Worm (Caenorhabditis elegans) whole organism, L4 larva: ENCODE results near the gene F07C6.6.

ENCODE experiments used
- aly-2 ChIP-seq: sonication (generic microtip); optimal IDR thresholded peaks from 2 replicates; lab custom pipeline; 2018; ENCODE audit warnings: missing biosample characterization, missing genetic modification characterization
- arid-1 ChIP-seq: fragments of 200-800 bp; sonication (Bioruptor generic); conservative IDR thresholded peaks from 2 replicates; pipeline ENCODE4 v1.3.6; 2022; ENCODE audit warnings: missing genetic modification reagents, missing genetic modification characterization, missing compliant biosample characterization
- attf-4 ChIP-seq: sonication (generic microtip); optimal IDR thresholded peaks from 3 replicates; lab custom pipeline; 2017; ENCODE audit warnings: missing biosample characterization, missing genetic modification characterization
- ceh-20 ChIP-seq: fragments of 200-800 bp; sonication (Bioruptor generic); IDR thresholded peaks from 2 replicates; pipeline ENCODE4 v1.3.6; 2022; ENCODE audit warnings: missing genetic modification reagents, missing genetic modification characterization, missing compliant biosample characterization
- ctbp-1 ChIP-seq: fragments of 200-800 bp; sonication (Bioruptor generic); IDR thresholded peaks from 2 replicates; pipeline ENCODE4 v1.3.6; 2022; ENCODE audit warnings: missing genetic modification reagents, missing genetic modification characterization, missing compliant biosample characterization
- dmd-6 ChIP-seq: fragments of 200-800 bp; sonication (Bioruptor generic); IDR thresholded peaks from 2 replicates; pipeline ENCODE4 v1.3.6; 2022; ENCODE audit warnings: missing genetic modification reagents, missing genetic modification characterization, missing compliant biosample characterization
- dpl-1 ChIP-seq: fragments of 150-350 bp; optimal IDR thresholded peaks from 2 replicates; lab custom pipeline; 2014; ENCODE audit warnings: missing biosample characterization, missing genetic modification reagents, missing genetic modification characterization
- egl-43 ChIP-seq: fragments of 200-800 bp; sonication (Bioruptor generic); IDR thresholded peaks from 2 replicates; pipeline ENCODE4 v1.3.6; 2022; ENCODE audit warnings: missing genetic modification reagents, missing genetic modification characterization, missing compliant biosample characterization
- hif-1 ChIP-seq, 2 experiments: sonication (generic microtip); optimal IDR thresholded peaks; 2 replicates each; lab custom pipeline; 2016 to 2017; ENCODE audit warnings: missing compliant biosample characterization in 2 of 2, missing genetic modification characterization in 2 of 2, missing genetic modification reagents in 2 of 2, missing genotype in 2 of 2, mild to moderate bottlenecking in 1 of 2
- lin-1 ChIP-seq: fragments of 200-800 bp; sonication (Bioruptor generic); IDR thresholded peaks from 2 replicates; pipeline ENCODE4 v1.3.6; 2022; ENCODE audit warnings: missing genetic modification reagents, missing genetic modification characterization, missing compliant biosample characterization
- lin-13 ChIP-seq: fragments of 150-350 bp; optimal IDR thresholded peaks from 2 replicates; lab custom pipeline; 2014; ENCODE audit warnings: missing biosample characterization, missing genetic modification reagents, missing genetic modification characterization
- lin-29 ChIP-seq: fragments of 200-800 bp; sonication (Bioruptor generic); IDR thresholded peaks from 2 replicates; pipeline ENCODE4 v1.3.6; 2022; ENCODE audit warnings: missing genetic modification reagents, missing genetic modification characterization, missing compliant biosample characterization
- mdt-29 ChIP-seq: fragments of 200-800 bp; sonication (Bioruptor generic); IDR thresholded peaks from 2 replicates; pipeline ENCODE4 v1.3.6; 2022; ENCODE audit warnings: missing genetic modification reagents, missing genetic modification characterization, missing compliant biosample characterization
- nhr-102 ChIP-seq: sonication (generic microtip); optimal IDR thresholded peaks from 2 replicates; lab custom pipeline; 2016; ENCODE audit warnings: mild to moderate bottlenecking, missing genetic modification characterization, moderate library complexity, missing compliant biosample characterization
- nhr-41 ChIP-seq: fragments of 200-800 bp; sonication (Bioruptor generic); IDR thresholded peaks from 2 replicates; pipeline ENCODE4 v1.3.6; 2022; ENCODE audit warnings: missing genetic modification reagents, missing genetic modification characterization, missing compliant biosample characterization
- set-16 ChIP-seq: fragments of 200-800 bp; sonication (Bioruptor generic); IDR thresholded peaks from 2 replicates; pipeline ENCODE4 v1.3.6; 2022; ENCODE audit warnings: missing genetic modification reagents, missing genetic modification characterization, missing compliant biosample characterization
- snpc-1.2 ChIP-seq: fragments of 200-800 bp; sonication (Bioruptor generic); IDR thresholded peaks from 2 replicates; pipeline ENCODE4 v1.3.6; 2022; ENCODE audit warnings: missing genetic modification reagents, missing genetic modification characterization, missing compliant biosample characterization
- snpc-4 ChIP-seq: fragments of 150-350 bp; optimal IDR thresholded peaks from 2 replicates; lab custom pipeline; 2014; ENCODE audit warnings: missing biosample characterization, missing genetic modification characterization
- tag-97 ChIP-seq: fragments of 200-800 bp; sonication (Bioruptor generic); IDR thresholded peaks from 2 replicates; pipeline ENCODE4 v1.3.6; 2022; ENCODE audit warnings: missing genetic modification characterization, missing compliant biosample characterization
- unc-130 ChIP-seq: sonication (generic microtip); optimal IDR thresholded peaks from 2 replicates; lab custom pipeline; 2016; ENCODE audit warnings: missing genetic modification reagents, missing genetic modification characterization, missing compliant biosample characterization
- unc-62 ChIP-seq, 3 experiments: fragments of 150-350 bp in 1 of 3; sonication (generic microtip); optimal IDR thresholded peaks in 2 of 3; peaks in 1 of 3; 1 replicate in 1 of 3; 2 replicates in 2 of 3; lab custom pipeline; 2014 to 2017; ENCODE audit warnings: missing biosample characterization in 3 of 3, missing genetic modification characterization in 3 of 3, missing genetic modification reagents in 3 of 3, missing genotype in 1 of 3
- vab-7 ChIP-seq: fragments of 200-800 bp; sonication (Bioruptor generic); IDR thresholded peaks from 2 replicates; pipeline ENCODE4 v1.3.6; 2022; ENCODE audit warnings: missing genetic modification reagents, missing genetic modification characterization, missing compliant biosample characterization
- zag-1 ChIP-seq: fragments of 150-350 bp; optimal IDR thresholded peaks from 2 replicates; lab custom pipeline; 2014; ENCODE audit warnings: missing biosample characterization, missing genetic modification characterization
- ztf-11 ChIP-seq: fragments of 150-350 bp; optimal IDR thresholded peaks from 2 replicates; lab custom pipeline; 2014; ENCODE audit warnings: missing biosample characterization, missing genetic modification characterization

The F07C6.6 gene

DNA sequence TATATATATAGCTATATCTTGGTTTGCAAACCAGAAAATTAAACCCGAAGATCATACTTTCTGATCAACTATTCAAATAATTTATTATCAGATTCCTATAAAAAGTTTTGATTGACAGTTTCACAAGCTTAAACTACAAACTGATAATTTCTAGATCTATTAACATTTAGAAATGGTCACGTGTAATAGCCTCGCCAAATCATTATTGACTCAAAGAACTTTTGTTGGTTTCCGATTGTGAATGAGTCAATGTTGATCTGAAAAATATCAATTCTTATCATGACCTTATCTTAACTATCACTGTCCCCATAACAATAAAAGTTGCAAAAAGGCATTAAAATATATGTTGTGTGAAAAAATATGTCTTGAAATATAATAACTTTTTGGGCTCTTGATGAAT is 49.5 kb downstream of the F07C6.6 start (continued):
- TF ChIP-seq attf-4 (tag; lab: Kevin White, UChicago), result no peak
- no peak for TF ChIP-seq mdt-29
- no peak for TF ChIP-seq set-16 (GFP tag; lab: Robert Waterston, UW)
- TF ChIP-seq lin-13 (GFP tag; lab: Kevin White, UChicago), result no peak
- no peak for TF ChIP-seq lin-29 (GFP tag; lab: Robert Waterston, UW)
- peak; percentile 91 for TF ChIP-seq nhr-102 (tag; lab: Kevin White, UChicago)
- TF ChIP-seq ctbp-1, result no peak
- TF ChIP-seq egl-43 (GFP tag; lab: Robert Waterston, UW), result no peak
- peak in 1 of 2 experiments; percentile 67 for TF ChIP-seq unc-62 (GFP tag; optimal IDR thresholded peaks at IDR 0.05 in 1 of 2; lab: Kevin White, UChicago)
- no peak for TF ChIP-seq unc-62 (tag; optimal IDR thresholded peaks at IDR 0.05; lab: Kevin White, UChicago)
- TF ChIP-seq unc-130 (GFP tag; lab: Kevin White, UChicago), result no peak
- TF ChIP-seq nhr-41 (GFP tag; lab: Robert Waterston, UW), result no peak
- TF ChIP-seq dpl-1 (GFP tag; lab: Kevin White, UChicago), result no peak
- no peak for TF ChIP-seq aly-2 (tag; lab: Kevin White, UChicago)
- TF ChIP-seq ztf-11 (tag; lab: Kevin White, UChicago), result no peak
- TF ChIP-seq snpc-4 (tag; lab: Kevin White, UChicago), result no peak
- TF ChIP-seq arid-1 (GFP tag; lab: Robert Waterston, UW), result no peak
- peak; percentile 98 for TF ChIP-seq dmd-6
- peak; percentile 94 for TF ChIP-seq lin-1 (GFP tag; lab: Robert Waterston, UW)
- TF ChIP-seq zag-1 (tag; lab: Kevin White, UChicago), result no peak
- TF ChIP-seq ceh-20 (GFP tag; lab: Robert Waterston, UW), result 0 out of 2 replicates have a peak, but pooled peaks have one; percentile 28
- TF ChIP-seq tag-97 (GFP tag; lab: Robert Waterston, UW), result no peak
- TF ChIP-seq vab-7 (GFP tag; lab: Robert Waterston, UW), result no peak
- TF ChIP-seq snpc-1.2 (GFP tag; lab: Robert Waterston, UW), result no peak
- TF ChIP-seq hif-1 (tag; optimal IDR thresholded peaks at IDR 0.05; lab: Kevin White, UChicago), result no peak
